Worm (Caenorhabditis elegans) whole organism, L2 larva: ENCODE measurements around the gene alh-5.
A peak's percentile ranks its signal among the peaks of the same experiment; 100 is the strongest.

Source experiments
- C34F6.9 ChIP-seq: fragments of 150-350 bp; optimal IDR thresholded peaks from 2 replicates; lab custom pipeline; 2014; ENCODE audit warnings: missing biosample characterization, missing genetic modification characterization
- R02D3.7 ChIP-seq: fragments of 150-350 bp; optimal IDR thresholded peaks from 2 replicates; lab custom pipeline; 2014; ENCODE audit warnings: missing biosample characterization, missing genetic modification characterization
- ZK546.5 ChIP-seq: sonication (generic microtip); optimal IDR thresholded peaks from 2 replicates; lab custom pipeline; 2017; ENCODE audit warnings: missing biosample characterization, missing genetic modification characterization
- blmp-1 ChIP-seq: sonication (generic microtip); optimal IDR thresholded peaks from 2 replicates; lab custom pipeline; 2017; ENCODE audit warnings: missing genetic modification characterization, mild to moderate bottlenecking, missing compliant biosample characterization, antibody characterized with exemption, moderate library complexity; ENCODE audit not compliant: insufficient read depth
- ceh-16 ChIP-seq: fragments of 150-350 bp; optimal IDR thresholded peaks from 2 replicates; lab custom pipeline; 2014; ENCODE audit warnings: missing biosample characterization, missing genetic modification characterization
- ceh-82 ChIP-seq: fragments of 150-350 bp; optimal IDR thresholded peaks from 2 replicates; lab custom pipeline; 2014; ENCODE audit warnings: missing biosample characterization, missing genetic modification characterization
- crh-2 ChIP-seq: sonication (generic microtip); optimal IDR thresholded peaks from 2 replicates; lab custom pipeline; 2017; ENCODE audit warnings: missing biosample characterization, missing genetic modification characterization
- dmd-4 ChIP-seq: sonication (generic microtip); optimal IDR thresholded peaks from 2 replicates; lab custom pipeline; 2017; ENCODE audit warnings: missing biosample characterization, missing genetic modification characterization
- egl-27 ChIP-seq: sonication (generic microtip); optimal IDR thresholded peaks from 3 replicates; lab custom pipeline; 2017; ENCODE audit warnings: missing biosample characterization, missing genetic modification reagents, missing genetic modification characterization
- elt-1 ChIP-seq: fragments of 150-350 bp; optimal IDR thresholded peaks from 2 replicates; lab custom pipeline; 2014; ENCODE audit warnings: missing biosample characterization, missing genetic modification characterization
- elt-3 ChIP-seq: sonication (generic microtip); optimal IDR thresholded peaks from 2 replicates; lab custom pipeline; 2017; ENCODE audit warnings: missing biosample characterization, missing genetic modification characterization
- fos-1 ChIP-seq: fragments of 150-350 bp; optimal IDR thresholded peaks from 2 replicates; lab custom pipeline; 2014; ENCODE audit warnings: missing biosample characterization, missing genetic modification characterization
- gmeb-1 ChIP-seq: fragments of 150-350 bp; optimal IDR thresholded peaks from 2 replicates; lab custom pipeline; 2014; ENCODE audit warnings: missing biosample characterization, missing genetic modification characterization
- lin-39 ChIP-seq: fragments of 150-350 bp; optimal IDR thresholded peaks from 2 replicates; lab custom pipeline; 2014; ENCODE audit warnings: missing biosample characterization, missing genetic modification reagents, missing genetic modification characterization
- nhr-10 ChIP-seq: sonication (generic microtip); optimal IDR thresholded peaks from 2 replicates; lab custom pipeline; 2017; ENCODE audit warnings: missing biosample characterization, missing genetic modification characterization
- nhr-11 ChIP-seq: fragments of 150-350 bp; optimal IDR thresholded peaks from 2 replicates; lab custom pipeline; 2014; ENCODE audit warnings: missing biosample characterization, missing genetic modification characterization
- nhr-21 ChIP-seq: fragments of 150-350 bp; optimal IDR thresholded peaks from 2 replicates; lab custom pipeline; 2014; ENCODE audit warnings: missing biosample characterization, missing genetic modification characterization
- nhr-23 ChIP-seq: fragments of 150-350 bp; optimal IDR thresholded peaks from 2 replicates; lab custom pipeline; 2014; ENCODE audit warnings: missing biosample characterization, missing genetic modification reagents, missing genetic modification characterization
- nhr-25 ChIP-seq: fragments of 150-350 bp; sonication (generic microtip); optimal IDR thresholded peaks from 3 replicates; lab custom pipeline; 2014; ENCODE audit warnings: missing biosample characterization, missing genetic modification characterization
- nhr-77 ChIP-seq: fragments of 150-350 bp; optimal IDR thresholded peaks from 2 replicates; lab custom pipeline; 2014; ENCODE audit warnings: missing biosample characterization, missing genetic modification characterization
- sem-4 ChIP-seq: fragments of 150-350 bp; optimal IDR thresholded peaks from 2 replicates; lab custom pipeline; 2014; ENCODE audit warnings: missing biosample characterization, missing genetic modification reagents, missing genetic modification characterization
- skn-1 ChIP-seq: sonication (generic microtip); optimal IDR thresholded peaks from 2 replicates; lab custom pipeline; 2017; ENCODE audit warnings: missing biosample characterization, missing genetic modification characterization
- sma-9 ChIP-seq, 2 experiments: fragments of 150-350 bp in 1 of 2; sonication (generic microtip) in 1 of 2; optimal IDR thresholded peaks; 2 replicates each; lab custom pipeline; 2014 to 2016; ENCODE audit warnings: missing genetic modification characterization in 2 of 2, mild to moderate bottlenecking in 1 of 2, missing biosample characterization in 1 of 2, missing compliant biosample characterization in 1 of 2, missing genetic modification reagents in 1 of 2, moderate library complexity in 1 of 2
- snpc-4 ChIP-seq: fragments of 150-350 bp; optimal IDR thresholded peaks from 2 replicates; lab custom pipeline; 2014; ENCODE audit warnings: missing biosample characterization, missing genetic modification characterization
- unc-55 ChIP-seq: fragments of 150-350 bp; sonication (generic microtip); optimal IDR thresholded peaks from 3 replicates; lab custom pipeline; 2014; ENCODE audit warnings: missing biosample characterization, missing genetic modification reagents, missing genetic modification characterization
- zag-1 ChIP-seq: fragments of 150-350 bp; optimal IDR thresholded peaks from 2 replicates; lab custom pipeline; 2014; ENCODE audit warnings: missing biosample characterization, missing genetic modification characterization

Gene alh-5

DNA sequence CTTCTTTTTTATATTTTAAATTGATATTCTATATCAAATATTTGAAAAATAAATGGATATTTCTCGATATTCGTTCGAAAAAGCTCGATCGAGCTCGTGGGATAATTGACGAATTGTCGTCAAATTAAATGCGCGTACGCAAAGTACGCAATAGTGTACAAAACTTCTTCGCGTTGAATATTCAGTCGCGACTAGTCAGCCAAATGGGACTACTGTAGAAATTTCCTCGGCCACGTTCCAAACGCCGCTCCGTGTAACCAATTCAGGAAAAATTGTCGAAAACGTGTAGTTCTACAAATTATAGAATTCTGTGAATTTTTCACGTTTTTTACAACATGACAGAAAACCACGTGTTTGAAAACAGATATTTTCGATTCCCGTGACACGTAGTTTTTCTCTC is 9.0 kb upstream of the alh-5 start (continued):
- TF ChIP-seq nhr-11 (tag; lab: Kevin White, UChicago) (no peak), nhr-77 (no peak), lin-39 (no peak), unc-55 (GFP tag; lab: Kevin White, UChicago) (peak; percentile 75), skn-1 (tag; lab: Kevin White, UChicago) (no peak), nhr-25 (tag; lab: Kevin White, UChicago) (no peak), elt-3 (no peak), C34F6.9 (tag; lab: Kevin White, UChicago) (peak; percentile 9), blmp-1 (tag; lab: Kevin White, UChicago) (no peak), sem-4 (tag; lab: Kevin White, UChicago) (no peak), snpc-4 (tag; lab: Kevin White, UChicago) (no peak), fos-1 (tag; lab: Kevin White, UChicago) (no peak)
- TF ChIP-seq, all 48 proteins: peak for 9

DNA sequence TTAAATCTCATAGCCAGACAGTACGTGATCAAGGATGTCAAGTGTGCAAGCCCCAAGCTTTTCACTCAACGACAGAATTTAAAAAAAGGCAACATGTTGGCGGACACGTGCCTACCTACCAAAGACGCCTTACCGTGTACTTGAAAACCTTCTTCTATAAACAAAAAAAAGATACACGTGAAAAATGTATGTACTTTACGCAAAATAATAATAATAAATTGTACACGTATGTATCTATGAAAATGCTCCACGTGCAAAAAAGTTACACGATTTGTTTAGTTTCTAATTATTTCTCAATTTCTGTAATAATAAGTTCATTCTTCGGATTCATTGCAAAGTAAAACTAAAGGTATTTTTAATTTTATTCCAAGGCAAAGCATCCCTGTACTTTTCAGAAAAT is 5.3 kb upstream of the alh-5 start, which contains the start of gene cysl-4:
TSS of gene cysl-4 (plus strand) at position 301 of the 400 bp plus-strand sequence.
- no peak for TF ChIP-seq elt-3
- TF ChIP-seq dmd-4 (tag; lab: Kevin White, UChicago): no peak
- TF ChIP-seq ceh-16 (tag; lab: Kevin White, UChicago): no peak
- TF ChIP-seq sem-4 (tag; lab: Kevin White, UChicago): no peak
- TF ChIP-seq nhr-21 (tag; lab: Kevin White, UChicago): no peak
- no peak for TF ChIP-seq lin-39
- no peak for TF ChIP-seq elt-1 (tag; lab: Kevin White, UChicago)
- TF ChIP-seq skn-1 (tag; lab: Kevin White, UChicago): no peak
- TF ChIP-seq gmeb-1: no peak
- no peak for TF ChIP-seq C34F6.9 (tag; lab: Kevin White, UChicago)

DNA sequence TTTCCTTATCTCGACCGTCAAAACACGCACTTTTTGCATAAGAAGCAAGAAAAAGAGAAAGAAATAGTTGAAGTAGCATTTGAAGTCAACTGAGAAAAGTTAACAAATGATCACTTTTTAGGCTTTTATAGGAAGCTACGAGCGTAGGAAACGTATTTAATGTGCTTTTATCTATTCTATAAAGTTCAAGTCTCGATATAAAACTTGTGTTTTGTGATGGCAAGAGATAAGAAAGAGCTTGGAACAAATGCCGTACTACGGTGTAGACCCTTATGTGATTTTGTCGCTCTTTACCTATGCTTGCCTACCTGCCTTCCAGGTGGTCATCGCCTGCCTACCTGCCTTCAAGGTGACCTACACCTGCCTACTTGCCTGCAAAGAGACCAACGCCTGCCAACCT is 4.8 kb upstream of the alh-5 start, which contains the start of gene clec-206:
TSS of gene clec-206 (minus strand) at position 101 of the 400 bp plus-strand sequence.
- TF ChIP-seq R02D3.7 (tag; lab: Kevin White, UChicago): no peak
- TF ChIP-seq C34F6.9 (tag; lab: Kevin White, UChicago): no peak
- TF ChIP-seq ZK546.5 (tag; lab: Kevin White, UChicago): no peak
- TF ChIP-seq nhr-10 (tag; lab: Kevin White, UChicago): no peak
- no peak for TF ChIP-seq zag-1 (tag; lab: Kevin White, UChicago)

DNA sequence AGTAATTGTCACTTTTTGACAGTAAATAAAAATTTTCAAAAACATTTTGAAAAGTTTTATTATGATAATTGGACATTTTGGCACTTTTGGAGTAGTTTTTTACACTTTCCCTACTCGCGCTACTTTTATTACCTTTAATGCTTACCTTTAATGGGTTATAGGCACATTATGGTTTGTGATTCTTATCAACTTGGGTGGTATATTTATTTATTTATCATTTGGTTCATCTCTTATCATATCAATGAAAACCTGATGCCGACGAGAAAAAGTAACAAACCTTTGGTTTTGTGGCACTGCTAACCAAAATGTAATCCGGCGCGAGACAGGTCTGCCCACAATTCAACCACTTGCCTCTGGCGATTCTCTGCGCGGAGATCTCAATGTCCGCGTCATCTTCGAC is 1.0 kb downstream of the alh-5 start:
- no peak for TF ChIP-seq nhr-10 (tag; lab: Kevin White, UChicago)
- peak; percentile 6 for TF ChIP-seq sma-9 (GFP tag; optimal IDR thresholded peaks at IDR 0.05; lab: Kevin White, UChicago)
- TF ChIP-seq sma-9 (tag; optimal IDR thresholded peaks at IDR 0.05; lab: Kevin White, UChicago): no peak

DNA sequence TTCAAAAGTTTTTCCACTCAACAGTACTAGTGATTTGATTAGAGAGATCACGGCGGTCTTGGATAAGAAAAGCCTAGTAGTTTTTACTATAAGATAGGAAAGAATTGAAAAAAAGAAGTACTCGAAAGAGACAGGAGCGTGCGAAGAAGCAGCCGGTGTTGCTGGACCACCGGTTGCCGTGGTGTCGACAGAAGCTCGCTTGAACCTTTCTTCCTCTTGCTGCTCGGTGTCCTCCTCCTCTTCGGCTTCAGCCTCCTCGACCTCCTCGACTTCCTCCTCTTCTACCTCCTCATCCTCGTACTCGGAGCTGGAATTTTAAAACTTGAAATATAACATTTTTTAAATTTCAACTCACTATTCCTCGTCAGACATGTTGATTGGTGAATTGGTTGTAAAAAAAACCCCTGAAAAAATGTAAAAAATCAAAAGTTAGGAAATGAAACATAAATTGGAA is 6.8 kb downstream of the alh-5 start, which contains the start of gene tnt-4:
TSS of gene tnt-4 (minus strand) at position 404 of the 454 bp plus-strand sequence.
- TF ChIP-seq dmd-4 (tag; lab: Kevin White, UChicago) (no peak), ceh-82 (no peak), nhr-25 (tag; lab: Kevin White, UChicago) (no peak)

DNA sequence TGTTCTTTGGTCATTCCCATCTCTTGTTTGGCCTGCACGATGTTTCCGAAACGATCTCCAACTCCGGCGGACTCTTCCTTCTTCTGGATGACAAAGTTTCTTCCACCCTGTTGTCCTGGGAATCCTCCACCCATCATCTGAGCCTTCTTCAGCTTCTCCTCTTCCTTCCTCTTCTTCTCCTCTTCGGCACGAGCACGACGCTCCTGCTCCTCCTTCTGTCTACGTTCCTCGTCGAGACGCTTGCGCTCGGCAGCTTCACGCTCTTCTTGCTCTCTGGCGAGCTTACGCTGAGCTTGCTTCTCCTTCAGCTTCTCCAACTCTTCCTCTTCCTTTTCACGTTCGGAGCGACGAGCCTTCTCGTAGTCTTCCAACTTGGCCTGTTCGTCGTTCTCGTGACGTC is 8.0 kb downstream of the alh-5 start:
- TF ChIP-seq egl-27 (tag; lab: Kevin White, UChicago): no peak
- no peak for TF ChIP-seq nhr-23 (tag; lab: Kevin White, UChicago)
- TF ChIP-seq crh-2 (tag; lab: Kevin White, UChicago): no peak
- no peak for TF ChIP-seq gmeb-1

DNA sequence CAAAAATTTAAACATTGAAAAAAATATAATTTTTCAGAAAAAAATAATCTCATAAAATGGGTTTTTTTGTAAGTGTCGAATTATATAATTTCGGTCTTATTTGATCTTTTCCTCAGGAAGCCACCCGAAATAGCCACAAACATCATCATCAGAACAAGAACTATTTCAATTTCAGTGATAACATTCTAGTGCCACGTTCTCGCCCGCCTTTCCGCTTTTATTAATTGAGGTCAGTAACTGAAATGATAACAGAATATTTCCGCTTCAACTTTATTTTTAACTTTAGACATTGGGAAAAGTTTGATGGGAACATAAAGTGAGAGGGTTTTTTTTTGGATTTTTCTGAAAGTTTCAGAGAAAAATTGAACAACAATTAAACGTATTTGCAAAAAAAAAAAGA is 10.2 kb downstream of the alh-5 start:
- TF ChIP-seq ceh-16 (tag; lab: Kevin White, UChicago): no peak
- TF ChIP-seq fos-1 (tag; lab: Kevin White, UChicago): peak; percentile 58
- TF ChIP-seq skn-1 (tag; lab: Kevin White, UChicago): peak; percentile 6
- peak; percentile 49 for TF ChIP-seq crh-2 (tag; lab: Kevin White, UChicago)

DNA sequence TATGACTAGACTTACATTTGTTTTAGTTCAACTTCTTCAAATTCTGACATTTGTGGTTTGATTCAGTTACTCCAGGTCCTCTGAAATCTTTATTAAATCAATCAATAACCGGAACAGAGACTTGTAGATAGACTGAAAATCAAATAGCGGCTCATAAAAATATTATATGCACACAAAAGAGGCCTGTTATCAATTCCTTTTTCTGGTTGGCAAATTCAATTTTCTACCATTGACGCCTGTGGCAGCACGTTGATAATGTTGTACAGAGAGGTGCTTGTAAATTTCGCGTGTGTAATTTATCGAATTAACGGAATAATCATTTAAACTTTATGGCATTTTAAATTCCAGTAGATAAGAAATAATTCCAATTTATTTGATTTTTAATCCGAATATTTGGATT is 12.4 kb downstream of the alh-5 start, which contains the start of gene T08B1.1:
TSS of gene T08B1.1 (minus strand) at position 92 of the 400 bp plus-strand sequence.
- TF ChIP-seq skn-1 (tag; lab: Kevin White, UChicago) (no peak), fos-1 (tag; lab: Kevin White, UChicago) (peak; percentile 55), crh-2 (tag; lab: Kevin White, UChicago) (peak; percentile 27)
